Fruit fly (Drosophila melanogaster) whole organism, prepupa: Measurements from ENCODE around the gene Sfxn1-3.
A peak's percentile ranks its signal among the peaks of the same experiment; 100 is the strongest.

Experiments used
- Blimp-1 ChIP-seq: fragments of 200-800 bp; sonication (Bioruptor generic); optimal IDR thresholded peaks from 3 replicates; lab custom pipeline; 2017; ENCODE audit warnings: missing biosample characterization, missing genetic modification characterization, mild to moderate bottlenecking, moderate library complexity, missing genetic modification reagents
- CG10669 ChIP-seq: fragments of 200-800 bp; sonication (Bioruptor generic); optimal IDR thresholded peaks from 3 replicates; lab custom pipeline; 2018; ENCODE audit warnings: missing biosample characterization, mild to moderate bottlenecking, missing genetic modification characterization, moderate library complexity
- CG11294 ChIP-seq: fragments of 200-800 bp; sonication (Bioruptor generic); IDR thresholded peaks from 2 replicates; pipeline ENCODE4 v1.3.6; 2022; ENCODE audit warnings: missing biosample characterization, missing genetic modification characterization
- CG11762 ChIP-seq: fragments of 200-800 bp; sonication (Bioruptor generic); optimal IDR thresholded peaks from 3 replicates; lab custom pipeline; 2016; ENCODE audit warnings: missing biosample characterization, missing genetic modification characterization; ENCODE audit not compliant: insufficient read depth
- CG11902 ChIP-seq: fragments of 200-800 bp; sonication (Bioruptor generic); optimal IDR thresholded peaks from 3 replicates; lab custom pipeline; 2016; ENCODE audit warnings: missing biosample characterization, missing genetic modification characterization
- CG1621 ChIP-seq: fragments of 200-800 bp; sonication (Bioruptor generic); optimal IDR thresholded peaks from 3 replicates; lab custom pipeline; 2018; ENCODE audit warnings: missing biosample characterization, mild to moderate bottlenecking, missing genetic modification characterization
- CG3032 ChIP-seq: fragments of 200-800 bp; optimal IDR thresholded peaks from 2 replicates; lab custom pipeline; 2019; ENCODE audit warnings: missing biosample characterization, mild to moderate bottlenecking, missing genetic modification characterization, moderate library complexity
- CG31627 ChIP-seq: fragments of 200-800 bp; sonication (Bioruptor generic); optimal IDR thresholded peaks from 3 replicates; lab custom pipeline; 2016; ENCODE audit warnings: missing biosample characterization, missing genetic modification characterization
- CG32006 ChIP-seq: fragments of 200-800 bp; sonication (Bioruptor generic); optimal IDR thresholded peaks from 3 replicates; lab custom pipeline; 2017; ENCODE audit warnings: missing biosample characterization, mild to moderate bottlenecking, missing genetic modification characterization
- CG34406 ChIP-seq: fragments of 200-800 bp; sonication (Bioruptor generic); optimal IDR thresholded peaks from 3 replicates; lab custom pipeline; 2016; ENCODE audit warnings: missing biosample characterization, missing genetic modification characterization
- CG3919 ChIP-seq: fragments of 200-800 bp; sonication (Bioruptor generic); optimal IDR thresholded peaks from 3 replicates; lab custom pipeline; 2016; ENCODE audit warnings: missing biosample characterization, missing genetic modification characterization
- CG4318 ChIP-seq: fragments of 200-800 bp; sonication (Bioruptor generic); optimal IDR thresholded peaks from 3 replicates; lab custom pipeline; 2017; ENCODE audit warnings: missing biosample characterization, mild to moderate bottlenecking, missing genetic modification characterization
- CG6163 ChIP-seq: fragments of 200-800 bp; sonication (Bioruptor generic); IDR thresholded peaks from 3 replicates; pipeline ENCODE4 v1.3.6; 2022; ENCODE audit warnings: missing biosample characterization, missing genetic modification characterization
- CG6276 ChIP-seq: fragments of 200-800 bp; sonication (Bioruptor generic); optimal IDR thresholded peaks from 2 replicates; lab custom pipeline; 2017; ENCODE audit warnings: missing biosample characterization, mild to moderate bottlenecking, missing genetic modification characterization
- CG6808 ChIP-seq: fragments of 200-800 bp; sonication (Bioruptor generic); optimal IDR thresholded peaks from 3 replicates; lab custom pipeline; 2017; ENCODE audit warnings: missing biosample characterization, missing genetic modification characterization, mild to moderate bottlenecking, moderate library complexity, missing genetic modification reagents
- CG6854 ChIP-seq: fragments of 200-800 bp; sonication (Bioruptor generic); optimal IDR thresholded peaks from 2 replicates; lab custom pipeline; 2017; ENCODE audit warnings: missing biosample characterization, mild to moderate bottlenecking, missing genetic modification characterization
- CG7368 ChIP-seq: fragments of 200-800 bp; sonication (Bioruptor generic); optimal IDR thresholded peaks from 3 replicates; lab custom pipeline; 2016; ENCODE audit warnings: missing biosample characterization, missing genetic modification characterization
- CG8319 ChIP-seq: fragments of 200-800 bp; sonication (Bioruptor generic); optimal IDR thresholded peaks from 3 replicates; lab custom pipeline; 2016; ENCODE audit warnings: missing biosample characterization, missing genetic modification characterization
- CG9139 ChIP-seq: fragments of 200-800 bp; sonication (Bioruptor generic); optimal IDR thresholded peaks from 3 replicates; lab custom pipeline; 2017; ENCODE audit warnings: missing biosample characterization, mild to moderate bottlenecking, missing genetic modification characterization
- Eip75B ChIP-seq: fragments of 200-800 bp; sonication (Bioruptor generic); optimal IDR thresholded peaks from 3 replicates; lab custom pipeline; 2016; ENCODE audit warnings: missing biosample characterization, missing genetic modification characterization
- Eip78C ChIP-seq: fragments of 200-800 bp; sonication (Bioruptor generic); peaks from one replicate; lab custom pipeline; 2016; ENCODE audit warnings: missing biosample characterization, missing genetic modification characterization
- Eip93F ChIP-seq: fragments of 200-800 bp; sonication (Bioruptor generic); optimal IDR thresholded peaks from 2 replicates; lab custom pipeline; 2016; ENCODE audit warnings: missing biosample characterization, mild to moderate bottlenecking, missing genetic modification characterization
- Ets96B ChIP-seq: fragments of 200-800 bp; optimal IDR thresholded peaks from 2 replicates; lab custom pipeline; 2019; ENCODE audit warnings: missing biosample characterization, mild to moderate bottlenecking, missing genetic modification characterization, moderate library complexity
- Gug ChIP-seq: fragments of 200-800 bp; sonication (Bioruptor generic); IDR thresholded peaks from 2 replicates; pipeline ENCODE4 v1.3.6; 2022; ENCODE audit warnings: missing biosample characterization, missing genetic modification characterization
- Hr38 ChIP-seq: sonication (Bioruptor generic); optimal IDR thresholded peaks from 2 replicates; lab custom pipeline; 2016; ENCODE audit warnings: missing biosample characterization, missing genetic modification characterization
- Hr39 ChIP-seq: fragments of 200-800 bp; sonication (Bioruptor generic); optimal IDR thresholded peaks from 2 replicates; lab custom pipeline; 2016; ENCODE audit warnings: missing biosample characterization, missing genetic modification characterization
- Lpt ChIP-seq: fragments of 200-800 bp; sonication (Bioruptor generic); optimal IDR thresholded peaks from 3 replicates; lab custom pipeline; 2016; ENCODE audit warnings: missing biosample characterization, missing genetic modification characterization
- Met ChIP-seq: fragments of 200-800 bp; sonication (Bioruptor generic); optimal IDR thresholded peaks from 3 replicates; lab custom pipeline; 2016; ENCODE audit warnings: missing biosample characterization, missing genetic modification characterization
- Smox ChIP-seq: fragments of 200-800 bp; sonication (Bioruptor generic); optimal IDR thresholded peaks from 3 replicates; lab custom pipeline; 2016; ENCODE audit warnings: missing biosample characterization, missing genetic modification characterization
- Sox14 ChIP-seq: fragments of 200-800 bp; sonication (Bioruptor generic); optimal IDR thresholded peaks from 3 replicates; lab custom pipeline; 2016; ENCODE audit warnings: missing biosample characterization, missing genetic modification characterization
- Sox15 ChIP-seq: fragments of 200-800 bp; sonication (Bioruptor generic); optimal IDR thresholded peaks from 3 replicates; lab custom pipeline; 2016; ENCODE audit warnings: missing biosample characterization, missing genetic modification characterization
- acj6 ChIP-seq: fragments of 200-800 bp; sonication (Bioruptor generic); optimal IDR thresholded peaks from 3 replicates; lab custom pipeline; 2016; ENCODE audit warnings: missing biosample characterization, missing genetic modification characterization
- cyc ChIP-seq: fragments of 200-800 bp; sonication (Bioruptor generic); optimal IDR thresholded peaks from 3 replicates; lab custom pipeline; 2016; ENCODE audit warnings: missing biosample characterization, missing genetic modification characterization
- dac ChIP-seq: fragments of 200-800 bp; sonication (Bioruptor generic); optimal IDR thresholded peaks from 2 replicates; lab custom pipeline; 2017; ENCODE audit warnings: missing biosample characterization, mild to moderate bottlenecking, missing genetic modification characterization
- dsx ChIP-seq: fragments of 200-800 bp; optimal IDR thresholded peaks from 3 replicates; lab custom pipeline; 2019; ENCODE audit warnings: missing biosample characterization, mild to moderate bottlenecking, missing genetic modification characterization, moderate library complexity; ENCODE audit not compliant: poor library complexity, severe bottlenecking
- esn ChIP-seq: fragments of 200-800 bp; sonication (Bioruptor generic); optimal IDR thresholded peaks from 2 replicates; lab custom pipeline; 2016; ENCODE audit warnings: missing biosample characterization, mild to moderate bottlenecking, missing genetic modification characterization, moderate library complexity
- fd59A ChIP-seq: fragments of 200-800 bp; sonication (Bioruptor generic); optimal IDR thresholded peaks from 2 replicates; lab custom pipeline; 2017; ENCODE audit warnings: missing biosample characterization, mild to moderate bottlenecking, missing genetic modification characterization, missing genetic modification reagents
- fkh ChIP-seq: fragments of 200-800 bp; sonication (Bioruptor generic); optimal IDR thresholded peaks from 3 replicates; lab custom pipeline; 2017; ENCODE audit warnings: missing biosample characterization, mild to moderate bottlenecking, missing genetic modification characterization, moderate library complexity
- lz ChIP-seq: fragments of 200-800 bp; sonication (Bioruptor generic); optimal IDR thresholded peaks from 3 replicates; lab custom pipeline; 2016; ENCODE audit warnings: missing biosample characterization, missing genetic modification characterization
- net ChIP-seq: fragments of 200-800 bp; sonication (Bioruptor generic); optimal IDR thresholded peaks from 3 replicates; lab custom pipeline; 2016; ENCODE audit warnings: missing biosample characterization, missing genetic modification characterization
- pdm3 ChIP-seq: fragments of 200-800 bp; sonication (Bioruptor generic); optimal IDR thresholded peaks from 3 replicates; lab custom pipeline; 2016; ENCODE audit warnings: missing biosample characterization, missing genetic modification characterization
- salr ChIP-seq, 2 experiments: fragments of 200-800 bp; sonication (Bioruptor generic); optimal IDR thresholded peaks; 3 replicates each; lab custom pipeline; 2016 to 2018; ENCODE audit warnings: missing biosample characterization in 2 of 2, missing genetic modification characterization in 2 of 2, mild to moderate bottlenecking in 1 of 2
- spab ChIP-seq: fragments of 200-800 bp; sonication (Bioruptor generic); optimal IDR thresholded peaks from 2 replicates; lab custom pipeline; 2017; ENCODE audit warnings: missing biosample characterization, mild to moderate bottlenecking, missing genetic modification characterization, missing genetic modification reagents
- ss ChIP-seq, 2 experiments: fragments of 200-800 bp; sonication (Bioruptor generic); optimal IDR thresholded peaks; 2 replicates in 1 of 2; 3 replicates in 1 of 2; lab custom pipeline; 2017 to 2018; ENCODE audit warnings: mild to moderate bottlenecking in 2 of 2, missing biosample characterization in 2 of 2, missing genetic modification characterization in 2 of 2, moderate library complexity in 1 of 2
- topi ChIP-seq: fragments of 200-800 bp; sonication (Bioruptor generic); optimal IDR thresholded peaks from 3 replicates; lab custom pipeline; 2016; ENCODE audit warnings: missing biosample characterization, missing genetic modification characterization
- vri ChIP-seq: fragments of 200-800 bp; sonication (Bioruptor generic); optimal IDR thresholded peaks from 3 replicates; lab custom pipeline; 2016; ENCODE audit warnings: missing biosample characterization, mild to moderate bottlenecking, missing genetic modification characterization

The Sfxn1-3 gene

dm6 chr3R:4402884-4403705 is 24.7 kb downstream of the Sfxn1-3 start, which contains the start of gene lost (continued):
- TF ChIP-seq salr (GFP tag; optimal IDR thresholded peaks at IDR 0.05; lab: Kevin White, UChicago): no peak
- no peak for TF ChIP-seq CG6808 (GFP tag; lab: Kevin White, UChicago)
- TF ChIP-seq spab (GFP tag; lab: Kevin White, UChicago): no peak
- TF ChIP-seq CG10669 (GFP tag; lab: Kevin White, UChicago): no peak
- no peak for TF ChIP-seq Ets96B (tag; lab: Kevin White, UChicago)

dm6 chr3R:4403706-4404392 is 25.4 kb downstream of the Sfxn1-3 start:
- no peak for TF ChIP-seq CG9139 (GFP tag; lab: Kevin White, UChicago)
- peak; percentile 40 for TF ChIP-seq acj6
- TF ChIP-seq Smox: peak; percentile 47
- TF ChIP-seq Met (GFP tag; lab: Kevin White, UChicago): no peak
- TF ChIP-seq net (GFP tag; lab: Kevin White, UChicago): peak; percentile 49
- TF ChIP-seq cyc (GFP tag; lab: Kevin White, UChicago): peak; percentile 43
- peak; percentile 86 for TF ChIP-seq Eip78C (GFP tag; lab: Kevin White, UChicago)
- peak; percentile 9 for TF ChIP-seq CG11902 (GFP tag; lab: Kevin White, UChicago)
- TF ChIP-seq Hr38 (GFP tag; lab: Kevin White, UChicago): no peak
- TF ChIP-seq CG8319 (GFP tag; lab: Kevin White, UChicago): no peak
- TF ChIP-seq Hr39 (GFP tag; lab: Kevin White, UChicago): no peak
- no peak for TF ChIP-seq spab (GFP tag; lab: Kevin White, UChicago)
- TF ChIP-seq CG34406 (GFP tag; lab: Kevin White, UChicago): peak; percentile 35
- TF ChIP-seq Eip93F (GFP tag; lab: Kevin White, UChicago): peak; percentile 19
- TF ChIP-seq esn: peak; percentile 66
- peak; percentile 50 for TF ChIP-seq CG32006 (GFP tag; lab: Kevin White, UChicago)
- peak; percentile 51 for TF ChIP-seq CG3919
- peak; percentile 95 for TF ChIP-seq vri (GFP tag; lab: Kevin White, UChicago)
- TF ChIP-seq CG4318 (GFP tag; lab: Kevin White, UChicago): no peak
- TF ChIP-seq Blimp-1 (GFP tag; lab: Kevin White, UChicago): peak; percentile 94
- no peak for TF ChIP-seq CG10669 (GFP tag; lab: Kevin White, UChicago)
- TF ChIP-seq CG7368 (GFP tag; lab: Kevin White, UChicago): peak; percentile 55
- TF ChIP-seq CG11762 (GFP tag; lab: Kevin White, UChicago): peak; percentile 25
- peak; percentile 49 for TF ChIP-seq topi
- no peak for TF ChIP-seq fd59A
- no peak for TF ChIP-seq Sox15 (GFP tag; lab: Kevin White, UChicago)
- no peak for TF ChIP-seq CG11294 (GFP tag; lab: Robert Waterston, UW)
- TF ChIP-seq fkh (GFP tag; lab: Kevin White, UChicago): no peak
- TF ChIP-seq CG1621 (tag; lab: Kevin White, UChicago): no peak
- TF ChIP-seq pdm3 (GFP tag; lab: Kevin White, UChicago): peak; percentile 59
- no peak for TF ChIP-seq CG6808 (GFP tag; lab: Kevin White, UChicago)
- TF ChIP-seq Lpt (GFP tag; lab: Kevin White, UChicago): no peak
- peak; percentile 3 for TF ChIP-seq CG3032 (tag; lab: Kevin White, UChicago)
- TF ChIP-seq lz (GFP tag; lab: Kevin White, UChicago): peak; percentile 28
- TF ChIP-seq dsx: peak; percentile 32
- peak; percentile 57 for TF ChIP-seq Eip75B (GFP tag; lab: Kevin White, UChicago)
- peak; percentile 65 for TF ChIP-seq CG6163 (GFP tag; lab: Robert Waterston, UW)
- no peak for TF ChIP-seq Gug (GFP tag; lab: Robert Waterston, UW)
- TF ChIP-seq CG31627 (GFP tag; lab: Kevin White, UChicago): peak; percentile 47
- peak; percentile 0 for TF ChIP-seq Ets96B (tag; lab: Kevin White, UChicago)
- TF ChIP-seq CG6276 (GFP tag; lab: Kevin White, UChicago): peak; percentile 26
- peak; percentile 2 for TF ChIP-seq CG6854 (GFP tag; lab: Kevin White, UChicago)
- TF ChIP-seq dac: no peak
- TF ChIP-seq Sox14 (GFP tag; lab: Kevin White, UChicago): peak; percentile 29
- TF ChIP-seq ss (GFP tag; optimal IDR thresholded peaks at IDR 0.05; lab: Kevin White, UChicago): peak; percentile 29 to 36
